Fruit fly (Drosophila melanogaster): Measurements from ENCODE around the gene Cchl.

DNA sequence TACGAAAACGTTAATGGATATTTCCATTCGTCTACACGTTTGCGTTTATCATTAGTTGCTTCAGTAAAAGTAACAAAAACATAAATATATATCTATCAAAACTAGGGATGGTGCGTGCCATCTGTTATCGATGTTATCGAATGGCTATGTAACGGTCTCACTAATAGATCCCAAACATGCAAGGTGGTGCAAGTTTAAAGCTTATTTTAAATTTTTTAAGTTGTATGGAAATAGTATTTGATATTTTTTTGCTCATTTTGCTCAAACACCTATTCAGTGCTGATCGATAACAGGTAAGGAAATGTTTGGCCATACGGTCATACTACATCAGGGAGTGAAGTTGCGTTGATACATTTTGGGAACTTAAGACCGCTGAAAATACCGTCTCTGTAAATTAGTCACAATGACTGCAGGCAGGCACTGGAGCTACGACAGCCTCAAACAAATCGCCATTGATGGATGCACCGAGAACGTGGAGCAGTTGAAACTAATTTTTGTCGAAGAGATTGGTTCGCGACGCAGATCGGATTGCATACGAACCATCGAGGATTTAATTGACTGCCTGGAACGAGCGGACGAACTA is 7.0 kb upstream of the Cchl start, which contains the start of the genes CG45099, CG6015, pit and Fadd:
- TF ChIP-seq Hr78 (GFP tag; optimal IDR thresholded peaks at IDR 0.05) (no peak), pan (optimal IDR thresholded peaks at IDR 0.05) (no peak), psq (GFP tag; optimal IDR thresholded peaks at IDR 0.05) (no peak), dmrt93B (GFP tag; optimal IDR thresholded peaks at IDR 0.05) (no peak), N (GFP tag; optimal IDR thresholded peaks at IDR 0.05) (no peak), lola (GFP tag; optimal IDR thresholded peaks at IDR 0.05) (no peak), GATAd (GFP tag; optimal IDR thresholded peaks at IDR 0.05) (no peak), fru (GFP tag; optimal IDR thresholded peaks at IDR 0.05) (no peak), Dfd (GFP tag; optimal IDR thresholded peaks at IDR 0.05) (no peak), CG9705 (GFP tag; optimal IDR thresholded peaks at IDR 0.05) (no peak), rgr (GFP tag; optimal IDR thresholded peaks at IDR 0.05) (no peak), Hr83 (GFP tag; optimal IDR thresholded peaks at IDR 0.05; ENCODE audit: poor library complexity, severe bottlenecking) (no peak), brk (GFP tag; optimal IDR thresholded peaks at IDR 0.05) (no peak)

All from whole organism, wandering third instar larva.